Worm (Caenorhabditis elegans): ENCODE measurements around the gene nog-1.

ce11 chrIV:426597-426996 lies 32.9 kb downstream of the nog-1 start:
- no peak for TF ChIP-seq Y53F4B.3 (GFP tag; IDR thresholded peaks at IDR 0.05)
- TF ChIP-seq nfya-1 (tag; optimal IDR thresholded peaks at IDR 0.05; ENCODE audit: borderline replicate concordance, insufficient read depth), result no peak
- no peak for TF ChIP-seq nhr-179 (tag; optimal IDR thresholded peaks at IDR 0.05)
- TF ChIP-seq unc-130 (GFP tag; optimal IDR thresholded peaks at IDR 0.05), result no peak

Data from whole organism, young adult.